Worm (Caenorhabditis elegans) whole organism, mixed stage, embryonic: ENCODE measurements around the gene fbxb-39.

ENCODE experiments used
- M03D4.4 ChIP-seq: sonication (generic microtip); optimal IDR thresholded peaks from 2 replicates; lab custom pipeline; 2017; ENCODE audit warnings: mild to moderate bottlenecking, missing genetic modification characterization, missing compliant biosample characterization
- blmp-1 ChIP-seq: fragments of 150-350 bp; optimal IDR thresholded peaks from 2 replicates; lab custom pipeline; 2014; ENCODE audit warnings: missing biosample characterization, missing genetic modification characterization
- ceh-39 ChIP-seq: fragments of 150-350 bp; optimal IDR thresholded peaks from 2 replicates; lab custom pipeline; 2014; ENCODE audit warnings: missing biosample characterization, missing genetic modification characterization
- ceh-83 ChIP-seq: fragments of 200-800 bp; sonication (Bioruptor generic); optimal IDR thresholded peaks from 2 replicates; lab custom pipeline; 2018; ENCODE audit warnings: mild to moderate bottlenecking, missing genetic modification characterization, missing compliant biosample characterization
- ces-1 ChIP-seq: fragments of 150-350 bp; optimal IDR thresholded peaks from 2 replicates; lab custom pipeline; 2014; ENCODE audit warnings: missing biosample characterization, missing genetic modification reagents, missing genetic modification characterization
- cnd-1 ChIP-seq: fragments of 200-800 bp; sonication (Bioruptor generic); optimal IDR thresholded peaks from 2 replicates; lab custom pipeline; 2018; ENCODE audit warnings: mild to moderate bottlenecking, missing genetic modification characterization, missing compliant biosample characterization
- drap-1 ChIP-seq: fragments of 200-800 bp; sonication (Bioruptor generic); optimal IDR thresholded peaks from 3 replicates; lab custom pipeline; 2018; ENCODE audit warnings: mild to moderate bottlenecking, missing genetic modification characterization, missing compliant biosample characterization
- elt-1 ChIP-seq: sonication (generic microtip); optimal IDR thresholded peaks from 2 replicates; lab custom pipeline; 2017; ENCODE audit warnings: missing genetic modification characterization, mild to moderate bottlenecking, missing compliant biosample characterization, antibody characterized with exemption, moderate library complexity, borderline replicate concordance; ENCODE audit not compliant: insufficient read depth
- elt-3 ChIP-seq: fragments of 150-350 bp; optimal IDR thresholded peaks from 2 replicates; lab custom pipeline; 2014; ENCODE audit warnings: missing biosample characterization, missing genetic modification characterization
- flh-1 ChIP-seq: fragments of 200-800 bp; sonication (Bioruptor generic); optimal IDR thresholded peaks from 2 replicates; lab custom pipeline; 2018; ENCODE audit warnings: mild to moderate bottlenecking, missing genetic modification characterization, moderate library complexity, missing compliant biosample characterization
- ham-2 ChIP-seq: fragments of 200-800 bp; sonication (Bioruptor generic); optimal IDR thresholded peaks from 2 replicates; lab custom pipeline; 2018; ENCODE audit warnings: mild to moderate bottlenecking, missing genetic modification characterization, missing compliant biosample characterization
- hlh-1 ChIP-seq: fragments of 150-350 bp; optimal IDR thresholded peaks from 2 replicates; lab custom pipeline; 2014; ENCODE audit warnings: missing biosample characterization, missing genetic modification reagents, missing genetic modification characterization
- lin-32 ChIP-seq: fragments of 200-800 bp; sonication (Bioruptor generic); optimal IDR thresholded peaks from 2 replicates; lab custom pipeline; 2018; ENCODE audit warnings: mild to moderate bottlenecking, missing genetic modification characterization, missing compliant biosample characterization
- lsy-2 ChIP-seq: fragments of 150-350 bp; optimal IDR thresholded peaks from 2 replicates; lab custom pipeline; 2014; ENCODE audit warnings: missing biosample characterization, missing genetic modification characterization
- mab-5 ChIP-seq: fragments of 150-350 bp; optimal IDR thresholded peaks from 2 replicates; lab custom pipeline; 2014; ENCODE audit warnings: missing biosample characterization, missing genetic modification characterization
- mep-1 ChIP-seq: fragments of 150-350 bp; optimal IDR thresholded peaks from 2 replicates; lab custom pipeline; 2017; ENCODE audit warnings: missing biosample characterization, missing genetic modification reagents, missing genetic modification characterization, inconsistent platforms
- mls-2 ChIP-seq: sonication (generic microtip); optimal IDR thresholded peaks from 2 replicates; lab custom pipeline; 2016; ENCODE audit warnings: mild to moderate bottlenecking, missing genetic modification characterization, moderate library complexity, missing compliant biosample characterization
- nhr-12 ChIP-seq: fragments of 150-350 bp; optimal IDR thresholded peaks from 2 replicates; lab custom pipeline; 2014; ENCODE audit warnings: missing biosample characterization, missing genetic modification characterization
- nhr-2 ChIP-seq: fragments of 150-350 bp; optimal IDR thresholded peaks from 2 replicates; lab custom pipeline; 2014; ENCODE audit warnings: missing biosample characterization, missing genetic modification characterization
- nhr-237 ChIP-seq: fragments of 150-350 bp; optimal IDR thresholded peaks from 2 replicates; lab custom pipeline; 2014; ENCODE audit warnings: missing biosample characterization, missing genetic modification characterization
- nhr-28 ChIP-seq: fragments of 150-350 bp; optimal IDR thresholded peaks from 2 replicates; lab custom pipeline; 2014; ENCODE audit warnings: missing biosample characterization, missing genetic modification characterization
- pha-4 ChIP-seq: fragments of 150-350 bp; optimal IDR thresholded peaks from 2 replicates; lab custom pipeline; 2018; ENCODE audit warnings: missing biosample characterization, missing genetic modification reagents, missing genetic modification characterization
- sem-2 ChIP-seq: fragments of 200-800 bp; sonication (Bioruptor generic); optimal IDR thresholded peaks from 2 replicates; lab custom pipeline; 2018; ENCODE audit warnings: mild to moderate bottlenecking, missing genetic modification characterization, missing compliant biosample characterization
- snpc-4 ChIP-seq: fragments of 150-350 bp; optimal IDR thresholded peaks from 2 replicates; lab custom pipeline; 2014; ENCODE audit warnings: missing biosample characterization, missing genetic modification characterization
- sptf-1 ChIP-seq: sonication (generic microtip); optimal IDR thresholded peaks from 2 replicates; lab custom pipeline; 2017; ENCODE audit warnings: mild to moderate bottlenecking, missing genetic modification characterization, moderate library complexity, missing compliant biosample characterization
- tbx-8 ChIP-seq: fragments of 200-800 bp; sonication (Bioruptor generic); optimal IDR thresholded peaks from 2 replicates; lab custom pipeline; 2018; ENCODE audit warnings: mild to moderate bottlenecking, missing genetic modification characterization, moderate library complexity, missing compliant biosample characterization
- unc-39 ChIP-seq: fragments of 150-350 bp; optimal IDR thresholded peaks from 2 replicates; lab custom pipeline; 2014; ENCODE audit warnings: missing biosample characterization, missing genetic modification characterization
- unc-62 ChIP-seq: fragments of 150-350 bp; optimal IDR thresholded peaks from 2 replicates; lab custom pipeline; 2014; ENCODE audit warnings: missing biosample characterization, missing genetic modification reagents, missing genetic modification characterization
- zip-8 ChIP-seq: fragments of 150-350 bp; optimal IDR thresholded peaks from 2 replicates; lab custom pipeline; 2014; ENCODE audit warnings: missing biosample characterization, missing genetic modification characterization
- ztf-11 ChIP-seq: fragments of 150-350 bp; optimal IDR thresholded peaks from 2 replicates; lab custom pipeline; 2014; ENCODE audit warnings: missing biosample characterization, missing genetic modification characterization

The fbxb-39 gene

DNA sequence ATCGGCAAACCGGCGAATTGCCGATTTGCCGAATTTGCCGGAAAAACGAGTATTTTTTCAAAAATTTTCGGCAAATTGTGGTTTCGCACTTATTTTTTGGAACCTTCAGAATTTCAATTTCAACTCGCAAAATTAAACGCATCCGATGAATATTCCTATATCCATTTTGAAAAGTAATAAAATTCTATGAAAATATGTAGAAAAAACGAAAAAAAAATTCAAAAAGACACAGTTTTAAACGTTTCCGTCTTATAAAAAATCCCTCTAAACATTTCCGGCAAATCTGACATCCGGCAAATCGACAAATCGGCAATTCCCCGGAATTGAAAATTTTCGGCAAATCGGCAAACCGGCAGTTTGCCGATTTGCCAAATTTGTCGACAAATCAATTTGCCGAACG lies 5.3 kb upstream of the fbxb-39 start, which contains the start of gene str-148:
TSS of gene str-148 (plus strand) at position 301 of the 400 bp plus-strand sequence.
- TF ChIP-seq unc-62 (GFP tag; lab: Kevin White, UChicago) (no peak), flh-1 (GFP tag; lab: Kevin White, UChicago) (no peak), blmp-1 (tag; lab: Kevin White, UChicago) (no peak), nhr-12 (tag; lab: Kevin White, UChicago) (no peak), mls-2 (tag; lab: Kevin White, UChicago) (no peak), elt-1 (no peak), mab-5 (tag; lab: Kevin White, UChicago) (no peak), elt-3 (tag; lab: Kevin White, UChicago) (no peak), tbx-8 (no peak), unc-39 (tag; lab: Kevin White, UChicago) (no peak), cnd-1 (no peak), drap-1 (GFP tag; lab: Kevin White, UChicago) (no peak), ceh-39 (tag; lab: Kevin White, UChicago) (no peak), ztf-11 (no peak), hlh-1 (tag; lab: Kevin White, UChicago) (no peak)

DNA sequence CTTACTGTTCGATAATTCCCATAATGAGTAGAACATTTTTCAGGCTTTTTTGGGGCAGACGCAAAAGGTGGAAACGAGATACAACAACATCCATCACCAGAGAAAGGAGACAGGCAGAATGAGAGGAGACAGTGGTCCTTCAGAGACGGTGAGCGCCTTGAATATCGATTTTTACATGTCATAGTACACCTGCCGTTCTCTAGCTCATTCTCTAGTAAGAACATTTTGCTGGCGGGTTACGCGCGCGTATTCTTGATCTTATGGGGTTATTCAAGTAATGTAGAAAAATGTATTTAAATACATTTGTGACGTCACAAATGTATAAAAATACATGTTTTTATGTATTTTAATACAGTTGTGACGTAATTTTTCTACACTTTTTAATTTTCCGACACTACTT lies 3.6 kb upstream of the fbxb-39 start, which contains the start of gene fbxb-45:
TSS of gene fbxb-45 (minus strand) at position 101 of the 400 bp plus-strand sequence.
- TF ChIP-seq zip-8 (tag; lab: Kevin White, UChicago): peak; percentile 84

DNA sequence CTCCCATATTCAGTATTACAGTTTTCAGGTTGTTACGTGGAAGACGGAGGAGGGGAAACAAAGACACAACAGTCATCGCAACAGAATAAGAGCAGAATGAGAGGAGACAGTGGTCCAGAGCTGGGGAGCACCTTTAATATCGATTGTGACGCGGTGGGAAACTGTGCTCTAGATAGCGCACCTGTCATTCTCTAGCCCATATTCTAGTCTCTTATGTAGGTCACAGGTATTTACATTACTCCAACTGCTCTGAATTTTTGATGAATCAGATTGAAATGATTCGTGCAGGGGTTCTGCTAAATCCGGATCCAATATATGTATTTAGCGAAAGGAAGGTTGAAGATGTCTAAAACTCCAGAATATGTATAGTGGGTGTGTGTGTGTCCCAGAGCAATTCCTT lies 1.9 kb upstream of the fbxb-39 start, which contains the start of gene fbxb-41:
TSS of gene fbxb-41 (minus strand) at position 101 of the 400 bp plus-strand sequence.
- TF ChIP-seq ceh-39 (tag; lab: Kevin White, UChicago) (peak; percentile 53), ztf-11 (no peak), blmp-1 (tag; lab: Kevin White, UChicago) (no peak), sem-2 (GFP tag; lab: Kevin White, UChicago) (no peak), snpc-4 (tag; lab: Kevin White, UChicago) (no peak), zip-8 (tag; lab: Kevin White, UChicago) (no peak), pha-4 (tag; lab: Kevin White, UChicago) (no peak), elt-3 (tag; lab: Kevin White, UChicago) (no peak), sptf-1 (tag; lab: Kevin White, UChicago) (no peak), drap-1 (GFP tag; lab: Kevin White, UChicago) (no peak), M03D4.4 (tag; lab: Kevin White, UChicago) (no peak), hlh-1 (tag; lab: Kevin White, UChicago) (peak; percentile 4), unc-62 (GFP tag; lab: Kevin White, UChicago) (no peak), tbx-8 (no peak), ham-2 (GFP tag; lab: Kevin White, UChicago) (no peak)

DNA sequence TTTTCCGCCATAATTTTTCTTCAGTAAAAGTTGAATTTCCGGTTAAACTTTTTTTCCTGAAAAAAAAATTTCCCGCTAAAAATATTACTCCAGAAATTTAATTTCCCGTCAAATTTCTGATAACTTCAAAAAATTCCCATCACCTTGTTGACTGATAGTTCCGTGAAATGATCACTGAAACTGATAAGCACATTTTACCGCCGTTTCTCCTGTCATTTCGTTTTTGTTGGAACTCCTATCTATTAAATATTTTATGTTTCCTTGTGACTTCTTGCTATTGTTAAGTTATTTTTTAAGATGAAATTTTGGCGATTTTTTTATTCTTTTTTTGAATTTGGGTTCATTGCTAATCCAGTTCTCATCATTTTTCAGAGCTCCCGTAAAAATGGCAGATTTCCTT lies 11.8 kb downstream of the fbxb-39 start, which contains the start of gene math-34:
TSS of gene math-34 (plus strand) at position 371 of the 400 bp plus-strand sequence.
- TF ChIP-seq cnd-1: no peak
- TF ChIP-seq elt-3 (tag; lab: Kevin White, UChicago): no peak
- no peak for TF ChIP-seq elt-1
- TF ChIP-seq ham-2 (GFP tag; lab: Kevin White, UChicago): no peak
- TF ChIP-seq lin-32 (GFP tag; lab: Kevin White, UChicago): no peak
- TF ChIP-seq nhr-28: no peak
- no peak for TF ChIP-seq unc-39 (tag; lab: Kevin White, UChicago)
- TF ChIP-seq ces-1 (GFP tag; lab: Kevin White, UChicago): no peak
- TF ChIP-seq sptf-1 (tag; lab: Kevin White, UChicago): no peak
- no peak for TF ChIP-seq nhr-237
- TF ChIP-seq mep-1 (tag; lab: Kevin White, UChicago): no peak
- no peak for TF ChIP-seq lsy-2 (tag; lab: Kevin White, UChicago)
- no peak for TF ChIP-seq M03D4.4 (tag; lab: Kevin White, UChicago)
- no peak for TF ChIP-seq drap-1 (GFP tag; lab: Kevin White, UChicago)
- no peak for TF ChIP-seq unc-62 (GFP tag; lab: Kevin White, UChicago)
- no peak for TF ChIP-seq nhr-2

DNA sequence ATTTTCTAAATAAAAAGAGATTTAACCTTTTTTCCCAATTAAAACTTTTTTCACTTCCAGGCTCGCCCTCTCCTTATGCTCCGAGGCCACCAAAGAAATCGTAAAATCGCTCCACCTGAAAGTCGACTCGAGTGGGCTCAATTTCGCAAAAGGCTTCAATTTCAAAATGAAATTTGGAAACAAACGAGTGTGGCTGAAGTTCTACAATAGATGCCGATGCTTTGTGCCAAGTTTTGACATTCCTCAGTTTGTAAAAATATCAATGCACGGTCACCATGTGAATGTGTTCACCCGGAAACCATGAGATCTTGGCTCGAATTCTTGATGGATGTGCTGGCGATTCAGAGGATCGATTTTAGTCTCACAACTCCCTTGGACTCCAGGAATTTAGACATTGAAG lies 13.7 kb downstream of the fbxb-39 start, which contains the start of gene M01D1.12:
TSS of gene M01D1.12 (plus strand) at position 301 of the 400 bp plus-strand sequence.
- TF ChIP-seq nhr-12 (tag; lab: Kevin White, UChicago) (no peak), blmp-1 (tag; lab: Kevin White, UChicago) (no peak), flh-1 (GFP tag; lab: Kevin White, UChicago) (no peak), ceh-83 (GFP tag; lab: Kevin White, UChicago) (no peak), drap-1 (GFP tag; lab: Kevin White, UChicago) (no peak), ham-2 (GFP tag; lab: Kevin White, UChicago) (no peak), unc-62 (GFP tag; lab: Kevin White, UChicago) (no peak), tbx-8 (no peak), nhr-237 (no peak)
